Worm (Caenorhabditis elegans) whole organism, late embryonic: ENCODE measurements around the gene ins-22.
"Not testable (repeated sequence)": the region's sequence is repeated elsewhere in the genome, so short reads cannot be mapped to it uniquely, and the experiment has no call there.

Source experiments
- C08G9.2 ChIP-seq: sonication (generic microtip); optimal IDR thresholded peaks from 2 replicates; lab custom pipeline; 2016; ENCODE audit warnings: mild to moderate bottlenecking, missing genetic modification characterization, moderate library complexity, missing compliant biosample characterization
- C38D4.7 ChIP-seq: fragments of 200-800 bp; sonication (Bioruptor generic); optimal IDR thresholded peaks from 2 replicates; lab custom pipeline; 2018; ENCODE audit warnings: mild to moderate bottlenecking, missing genetic modification characterization, moderate library complexity, missing compliant biosample characterization
- K09A11.1 ChIP-seq: sonication (generic microtip); optimal IDR thresholded peaks from 2 replicates; lab custom pipeline; 2017; ENCODE audit warnings: antibody characterized with exemption, mild to moderate bottlenecking, missing genetic modification characterization, missing compliant biosample characterization; ENCODE audit not compliant: insufficient read depth
- Y22D7AL.16 ChIP-seq: sonication (generic microtip); optimal IDR thresholded peaks from 2 replicates; lab custom pipeline; 2016; ENCODE audit warnings: missing genetic modification characterization, missing compliant biosample characterization
- ceh-22 ChIP-seq: sonication (generic microtip); optimal IDR thresholded peaks from 2 replicates; lab custom pipeline; 2017; ENCODE audit warnings: missing biosample characterization, missing genetic modification characterization
- ceh-30 ChIP-seq: fragments of 150-350 bp; optimal IDR thresholded peaks from 2 replicates; lab custom pipeline; 2014; ENCODE audit warnings: missing biosample characterization, missing genetic modification characterization
- ceh-34 ChIP-seq: sonication (generic microtip); optimal IDR thresholded peaks from 2 replicates; lab custom pipeline; 2016; ENCODE audit warnings: mild to moderate bottlenecking, missing genetic modification characterization, missing compliant biosample characterization
- ceh-45 ChIP-seq: fragments of 200-800 bp; sonication (Bioruptor generic); IDR thresholded peaks from 2 replicates; pipeline ENCODE4 v1.3.6; 2022; ENCODE audit warnings: missing genetic modification reagents, missing genetic modification characterization, missing compliant biosample characterization
- ceh-6 ChIP-seq: fragments of 200-800 bp; sonication (Bioruptor generic); optimal IDR thresholded peaks from 2 replicates; lab custom pipeline; 2018; ENCODE audit warnings: mild to moderate bottlenecking, missing genetic modification characterization, missing compliant biosample characterization
- ceh-9 ChIP-seq: sonication (generic microtip); optimal IDR thresholded peaks from 2 replicates; lab custom pipeline; 2016; ENCODE audit warnings: mild to moderate bottlenecking, missing genetic modification characterization, inconsistent platforms, missing compliant biosample characterization
- che-1 ChIP-seq: sonication (generic microtip); optimal IDR thresholded peaks from 2 replicates; lab custom pipeline; 2016; ENCODE audit warnings: mild to moderate bottlenecking, missing genetic modification characterization, missing compliant biosample characterization
- dmd-4 ChIP-seq: sonication (generic microtip); optimal IDR thresholded peaks from 2 replicates; lab custom pipeline; 2016; ENCODE audit warnings: borderline replicate concordance, missing genetic modification characterization, missing compliant biosample characterization
- elt-2 ChIP-seq: sonication (generic microtip); optimal IDR thresholded peaks from 2 replicates; lab custom pipeline; 2016; ENCODE audit warnings: missing genetic modification reagents, missing genetic modification characterization, missing compliant biosample characterization
- elt-4 ChIP-seq: sonication (generic microtip); optimal IDR thresholded peaks from 2 replicates; lab custom pipeline; 2016; ENCODE audit warnings: missing genetic modification characterization, missing compliant biosample characterization
- eyg-1 ChIP-seq: sonication (generic microtip); optimal IDR thresholded peaks from 2 replicates; lab custom pipeline; 2016; ENCODE audit warnings: missing genotype, missing genetic modification characterization, missing compliant biosample characterization
- fax-1 ChIP-seq: sonication (generic microtip); optimal IDR thresholded peaks from 2 replicates; lab custom pipeline; 2016; ENCODE audit warnings: missing genotype, missing genetic modification characterization, missing compliant biosample characterization
- fkh-10 ChIP-seq: fragments of 150-350 bp; optimal IDR thresholded peaks from 2 replicates; lab custom pipeline; 2014; ENCODE audit warnings: missing biosample characterization, missing genetic modification reagents, missing genetic modification characterization
- gmeb-2 ChIP-seq: sonication (generic microtip); optimal IDR thresholded peaks from 2 replicates; lab custom pipeline; 2016; ENCODE audit warnings: missing genetic modification characterization, inconsistent platforms, missing compliant biosample characterization
- hlh-13 ChIP-seq: fragments of 200-800 bp; sonication (Bioruptor generic); optimal IDR thresholded peaks from 2 replicates; lab custom pipeline; 2018; ENCODE audit warnings: mild to moderate bottlenecking, missing genetic modification characterization, missing compliant biosample characterization
- hlh-15 ChIP-seq: sonication (generic microtip); optimal IDR thresholded peaks from 2 replicates; lab custom pipeline; 2016; ENCODE audit warnings: missing genetic modification characterization, missing compliant biosample characterization
- hlh-30 ChIP-seq: sonication (generic microtip); optimal IDR thresholded peaks from 2 replicates; lab custom pipeline; 2017; ENCODE audit warnings: antibody characterized with exemption, missing genetic modification characterization, missing compliant biosample characterization; ENCODE audit not compliant: insufficient read depth
- lin-11 ChIP-seq: fragments of 200-800 bp; sonication (Bioruptor generic); optimal IDR thresholded peaks from 2 replicates; lab custom pipeline; 2018; ENCODE audit warnings: mild to moderate bottlenecking, missing genetic modification characterization, missing compliant biosample characterization
- madf-2 ChIP-seq: sonication (generic microtip); optimal IDR thresholded peaks from 2 replicates; lab custom pipeline; 2017; ENCODE audit warnings: missing genetic modification characterization, missing compliant biosample characterization
- mec-3 ChIP-seq: sonication (generic microtip); optimal IDR thresholded peaks from 2 replicates; lab custom pipeline; 2016; ENCODE audit warnings: borderline replicate concordance, missing genetic modification characterization, missing compliant biosample characterization
- nhr-11 ChIP-seq: fragments of 150-350 bp; optimal IDR thresholded peaks from 2 replicates; lab custom pipeline; 2014; ENCODE audit warnings: missing biosample characterization, missing genetic modification characterization
- nhr-232 ChIP-seq: sonication (generic microtip); optimal IDR thresholded peaks from 2 replicates; lab custom pipeline; 2016; ENCODE audit warnings: missing genetic modification characterization, missing compliant biosample characterization
- pat-9 ChIP-seq: fragments of 200-800 bp; sonication (Bioruptor generic); optimal IDR thresholded peaks from 2 replicates; lab custom pipeline; 2018; ENCODE audit warnings: mild to moderate bottlenecking, missing genetic modification characterization, moderate library complexity, missing compliant biosample characterization
- sox-2 ChIP-seq: fragments of 200-800 bp; sonication (Bioruptor generic); IDR thresholded peaks from 2 replicates; pipeline ENCODE4 v1.3.6; 2022; ENCODE audit warnings: missing genetic modification reagents, missing genetic modification characterization, missing compliant biosample characterization
- sox-4 ChIP-seq: sonication (generic microtip); optimal IDR thresholded peaks from 2 replicates; lab custom pipeline; 2017; ENCODE audit warnings: mild to moderate bottlenecking, missing genetic modification characterization, inconsistent platforms, missing compliant biosample characterization
- tbx-2 ChIP-seq: sonication (generic microtip); optimal IDR thresholded peaks from 2 replicates; lab custom pipeline; 2016; ENCODE audit warnings: missing genetic modification characterization, missing compliant biosample characterization
- unc-3 ChIP-seq, 2 experiments: fragments of 200-800 bp in 1 of 2; sonication (Bioruptor generic) in 1 of 2; sonication (generic microtip) in 1 of 2; conservative IDR thresholded peaks in 1 of 2; optimal IDR thresholded peaks in 1 of 2; 2 replicates each; pipeline versions ENCODE4 v1.3.6 to Lab custom; 2016 to 2022; ENCODE audit warnings: missing compliant biosample characterization in 2 of 2, missing genetic modification characterization in 2 of 2, missing genetic modification reagents in 1 of 2
- zip-5 ChIP-seq: sonication (generic microtip); optimal IDR thresholded peaks from 2 replicates; lab custom pipeline; 2016; ENCODE audit warnings: missing genetic modification characterization, missing compliant biosample characterization

ins-22 gene

ce11 chrIII:10040013-10040412, 13.9 kb downstream of the ins-22 start, which contains the start of gene T16G12.7 (continued):
- no peak for TF ChIP-seq hlh-13 (GFP tag; lab: Kevin White, UChicago)
- no peak for TF ChIP-seq Y22D7AL.16 (tag; lab: Kevin White, UChicago)
- TF ChIP-seq dmd-4 (tag; lab: Kevin White, UChicago), result no peak

ce11 chrIII:10049682-10050081, 23.6 kb downstream of the ins-22 start, which contains the start of gene T16G12.1:
TSS of gene T16G12.1 (minus strand) at chrIII:10049857.
- TF ChIP-seq elt-2 (tag; lab: Kevin White, UChicago) (peak; percentile 53), unc-3 (GFP tag; conservative IDR thresholded peaks at IDR 0.05; lab: Robert Waterston, UW) (no peak), unc-3 (tag; optimal IDR thresholded peaks at IDR 0.05; lab: Kevin White, UChicago) (no peak), ceh-30 (tag; lab: Kevin White, UChicago) (no peak)

ce11 chrIII:10050321-10050720, 24.2 kb downstream of the ins-22 start, which contains the start of gene T16G12.3:
TSS of gene T16G12.3 (plus strand) at chrIII:10050621.
- TF ChIP-seq elt-4, pat-9, hlh-15 (tag; lab: Kevin White, UChicago): not testable (repeated sequence)

- TF ChIP-seq hlh-30, nhr-11, lin-11 (tag; lab: Kevin White, UChicago): not testable (repeated sequence)
- TF ChIP-seq, all 69 proteins: peak for 0; not testable (repeated sequence) for 69
Measured at ce11 chrIII:10053312-10053711, 27.2 kb downstream of the ins-22 start, which contains the start of gene T16G12.12. TSS of gene T16G12.12 (plus strand) at chrIII:10053612.

ce11 chrIII:10056033-10056432, 29.9 kb downstream of the ins-22 start, which contains the start of gene T16G12.10:
TSS of gene T16G12.10 (minus strand) at chrIII:10056133.
- TF ChIP-seq sox-2 (GFP tag; lab: Robert Waterston, UW) (no peak), ceh-6 (GFP tag; lab: Kevin White, UChicago) (no peak), ceh-45 (no peak), fkh-10 (GFP tag; lab: Kevin White, UChicago) (no peak), ceh-9 (no peak), zip-5 (tag; lab: Kevin White, UChicago) (no peak), elt-2 (tag; lab: Kevin White, UChicago) (no peak), fax-1 (no peak), nhr-11 (tag; lab: Kevin White, UChicago) (no peak), ceh-30 (tag; lab: Kevin White, UChicago) (no peak)

- TF ChIP-seq dmd-4 (tag; lab: Kevin White, UChicago) (no peak), fax-1 (no peak), ceh-34 (tag; lab: Kevin White, UChicago) (no peak), zip-5 (tag; lab: Kevin White, UChicago) (no peak), mec-3 (tag; lab: Kevin White, UChicago) (no peak), C38D4.7 (GFP tag; lab: Kevin White, UChicago) (no peak), ceh-45 (no peak), elt-4 (tag; lab: Kevin White, UChicago) (no peak), eyg-1 (tag; lab: Kevin White, UChicago) (no peak), C08G9.2 (tag; lab: Kevin White, UChicago) (no peak), madf-2 (no peak), tbx-2 (tag; lab: Kevin White, UChicago) (no peak), nhr-232 (tag; lab: Kevin White, UChicago) (no peak), lin-11 (tag; lab: Kevin White, UChicago) (no peak), ceh-22 (tag; lab: Kevin White, UChicago) (no peak), che-1 (tag; lab: Kevin White, UChicago) (no peak), sox-4 (tag; lab: Kevin White, UChicago) (no peak), K09A11.1 (tag; lab: Kevin White, UChicago) (no peak), gmeb-2 (no peak)
Measured at ce11 chrIII:10057518-10057917, 31.4 kb downstream of the ins-22 start, which contains the start of gene T16G12.4. TSS of gene T16G12.4 (plus strand) at chrIII:10057818.
